Fruit fly (Drosophila melanogaster): ENCODE results near the gene Cpr62Ba.
A peak's percentile ranks its signal among the peaks of the same experiment; 100 is the strongest.

DNA sequence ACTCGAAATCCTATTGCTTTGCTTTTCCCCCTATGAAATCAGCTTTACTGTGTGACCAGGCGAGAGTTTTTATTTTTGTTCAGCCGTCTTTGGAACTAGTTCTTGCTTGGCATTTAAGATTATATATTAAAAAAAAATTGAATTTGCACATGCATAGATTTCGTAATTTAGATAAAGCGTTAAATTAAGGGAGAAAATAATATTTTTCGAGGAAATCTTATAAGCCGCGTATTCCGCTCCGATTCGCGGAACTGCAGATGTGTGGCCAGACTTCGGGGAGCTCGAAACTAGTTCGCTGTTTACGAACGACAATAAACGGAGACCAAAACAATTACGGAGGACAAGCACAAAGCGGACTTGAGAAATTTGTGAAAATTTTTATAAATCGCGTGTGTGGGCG lies 28.8 kb downstream of the Cpr62Ba start, which contains the start of the genes JTBR and CG42676:
- TF ChIP-seq Blimp-1 (GFP tag; optimal IDR thresholded peaks at IDR 0.05) (no peak), esn (GFP tag; optimal IDR thresholded peaks at IDR 0.05) (peak; percentile 32), fd85E (GFP tag; optimal IDR thresholded peaks at IDR 0.05) (no peak), CG34406 (GFP tag; optimal IDR thresholded peaks at IDR 0.05) (no peak), CG3919 (GFP tag; optimal IDR thresholded peaks at IDR 0.05) (no peak), pdm3 (GFP tag; optimal IDR thresholded peaks at IDR 0.05) (no peak), CG31627 (GFP tag; optimal IDR thresholded peaks at IDR 0.05) (no peak), svp (GFP tag) (no peak), CG8119 (GFP tag; IDR thresholded peaks at IDR 0.05) (no peak), cyc (GFP tag; optimal IDR thresholded peaks at IDR 0.05) (no peak), achi (GFP tag; optimal IDR thresholded peaks at IDR 0.05) (no peak), Hr4 (GFP tag; optimal IDR thresholded peaks at IDR 0.05) (no peak), CG16779 (tag; optimal IDR thresholded peaks at IDR 0.05) (no peak), Gug (GFP tag; IDR thresholded peaks at IDR 0.05) (no peak)
